Worm (Caenorhabditis elegans) whole organism, L2 larva: ENCODE measurements around the gene F59B1.6.

Experiments used
- R02D3.7 ChIP-seq: fragments of 150-350 bp; optimal IDR thresholded peaks from 2 replicates; lab custom pipeline; 2014; ENCODE audit warnings: missing biosample characterization, missing genetic modification characterization
- ama-1 ChIP-seq: fragments of 150-350 bp; optimal IDR thresholded peaks from 2 replicates; lab custom pipeline; 2018; ENCODE audit warnings: inconsistent platforms
- ceh-16 ChIP-seq: fragments of 150-350 bp; optimal IDR thresholded peaks from 2 replicates; lab custom pipeline; 2014; ENCODE audit warnings: missing biosample characterization, missing genetic modification characterization
- dmd-4 ChIP-seq: sonication (generic microtip); optimal IDR thresholded peaks from 2 replicates; lab custom pipeline; 2017; ENCODE audit warnings: missing biosample characterization, missing genetic modification characterization
- egl-27 ChIP-seq: sonication (generic microtip); optimal IDR thresholded peaks from 3 replicates; lab custom pipeline; 2017; ENCODE audit warnings: missing biosample characterization, missing genetic modification reagents, missing genetic modification characterization
- lin-13 ChIP-seq: fragments of 150-350 bp; optimal IDR thresholded peaks from 2 replicates; lab custom pipeline; 2014; ENCODE audit warnings: missing biosample characterization, missing genetic modification reagents, missing genetic modification characterization
- lin-39 ChIP-seq: fragments of 150-350 bp; optimal IDR thresholded peaks from 2 replicates; lab custom pipeline; 2014; ENCODE audit warnings: missing biosample characterization, missing genetic modification reagents, missing genetic modification characterization
- nhr-11 ChIP-seq: fragments of 150-350 bp; optimal IDR thresholded peaks from 2 replicates; lab custom pipeline; 2014; ENCODE audit warnings: missing biosample characterization, missing genetic modification characterization
- nhr-12 ChIP-seq: fragments of 150-350 bp; optimal IDR thresholded peaks from 2 replicates; lab custom pipeline; 2014; ENCODE audit warnings: missing biosample characterization, missing genetic modification characterization
- nhr-129 ChIP-seq: fragments of 150-350 bp; optimal IDR thresholded peaks from 2 replicates; lab custom pipeline; 2014; ENCODE audit warnings: missing biosample characterization, missing genetic modification characterization
- nhr-6 ChIP-seq: fragments of 150-350 bp; optimal IDR thresholded peaks from 2 replicates; lab custom pipeline; 2014; ENCODE audit warnings: missing biosample characterization, missing genetic modification characterization
- skn-1 ChIP-seq: sonication (generic microtip); optimal IDR thresholded peaks from 2 replicates; lab custom pipeline; 2017; ENCODE audit warnings: missing biosample characterization, missing genetic modification characterization
- sma-9 ChIP-seq, 2 experiments: fragments of 150-350 bp in 1 of 2; sonication (generic microtip) in 1 of 2; optimal IDR thresholded peaks; 2 replicates each; lab custom pipeline; 2014 to 2016; ENCODE audit warnings: missing genetic modification characterization in 2 of 2, mild to moderate bottlenecking in 1 of 2, missing biosample characterization in 1 of 2, missing compliant biosample characterization in 1 of 2, missing genetic modification reagents in 1 of 2, moderate library complexity in 1 of 2
- unc-62 ChIP-seq: fragments of 150-350 bp; optimal IDR thresholded peaks from 2 replicates; lab custom pipeline; 2014; ENCODE audit warnings: missing biosample characterization, missing genetic modification reagents, missing genetic modification characterization

DNA sequence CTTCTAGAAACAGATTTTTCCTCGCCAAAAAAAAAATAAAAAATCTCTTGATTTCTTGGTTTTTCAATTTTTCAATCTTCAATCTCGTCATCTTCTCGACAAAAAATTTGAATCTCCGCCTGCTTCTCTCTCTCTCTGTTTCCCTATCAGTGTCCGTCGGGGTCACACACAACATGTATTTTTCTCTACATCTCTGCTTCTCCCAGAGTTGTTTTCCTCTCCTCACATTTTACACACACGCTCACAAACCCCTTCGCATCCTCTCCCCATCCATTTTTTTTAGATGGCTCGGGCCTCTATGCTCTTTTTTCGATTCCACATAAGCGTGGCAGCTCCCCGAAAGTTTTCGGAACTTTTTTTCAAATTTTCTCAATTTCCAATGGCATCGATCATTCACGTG lies 51.7 kb downstream of the F59B1.6 start:
- TF ChIP-seq R02D3.7: no peak
- TF ChIP-seq nhr-129: peak; percentile 75
- no peak for TF ChIP-seq nhr-12 (tag; lab: Kevin White, UChicago)
- peak; percentile 57 for TF ChIP-seq ama-1 (lab: Kevin White, UChicago)
- TF ChIP-seq unc-62: no peak
- no peak for TF ChIP-seq lin-39 (tag; lab: Kevin White, UChicago)
- no peak for TF ChIP-seq nhr-11 (tag; lab: Kevin White, UChicago)
- no peak for TF ChIP-seq nhr-6 (tag; lab: Kevin White, UChicago)
- TF ChIP-seq dmd-4 (tag; lab: Kevin White, UChicago): no peak
- peak; percentile 75 for TF ChIP-seq sma-9 (GFP tag; optimal IDR thresholded peaks at IDR 0.05; lab: Kevin White, UChicago)
- no peak for TF ChIP-seq sma-9 (tag; optimal IDR thresholded peaks at IDR 0.05; lab: Kevin White, UChicago)
- peak; percentile 44 for TF ChIP-seq lin-13 (GFP tag; lab: Kevin White, UChicago)
- no peak for TF ChIP-seq ceh-16 (tag; lab: Kevin White, UChicago)
- TF ChIP-seq egl-27: no peak
- no peak for TF ChIP-seq skn-1 (tag; lab: Kevin White, UChicago)
